Fruit fly (Drosophila melanogaster): ENCODE measurements around the gene BI-1.

The BI-1 gene

dm6 chr3L:8314788-8315140, 6.0 kb upstream of the BI-1 start (continued):
- TF ChIP-seq ap (GFP tag; IDR thresholded peaks at IDR 0.05) = no peak
- no peak for TF ChIP-seq CG6683 (GFP tag; optimal IDR thresholded peaks at IDR 0.05)
- peak; percentile 99 for TF ChIP-seq CG17568 (GFP tag; optimal IDR thresholded peaks at IDR 0.05)
- TF ChIP-seq knrl (GFP tag; IDR thresholded peaks at IDR 0.05; ENCODE audit: partially characterized antibody) = no peak
- peak; percentile 42; the same call in 1 of the 2 replicates for TF ChIP-seq CG6689 (GFP tag; IDR thresholded peaks at IDR 0.05)
- TF ChIP-seq CG10366 (GFP tag; IDR thresholded peaks at IDR 0.05) = peak; percentile 15; the same call in 1 of the 2 replicates
- TF ChIP-seq p53 (GFP tag; optimal IDR thresholded peaks at IDR 0.05) = no peak
- no peak for TF ChIP-seq CG15479 (GFP tag; optimal IDR thresholded peaks at IDR 0.05)
- no peak for TF ChIP-seq ken (GFP tag; IDR thresholded peaks at IDR 0.05)
- no peak for TF ChIP-seq Nf-YC (tag; optimal IDR thresholded peaks at IDR 0.05)
- TF ChIP-seq usp (GFP tag; optimal IDR thresholded peaks at IDR 0.05) = no peak
- TF ChIP-seq Hey (tag; optimal IDR thresholded peaks at IDR 0.05) = peak; percentile 71
- peak; percentile 51 for TF ChIP-seq Meics (GFP tag; optimal IDR thresholded peaks at IDR 0.05)
- no peak for TF ChIP-seq CG7839 (tag; optimal IDR thresholded peaks at IDR 0.05)
- no peak for TF ChIP-seq grn (GFP tag; optimal IDR thresholded peaks at IDR 0.05)
- no peak for TF ChIP-seq stwl (tag; optimal IDR thresholded peaks at IDR 0.05)
- no peak for TF ChIP-seq CG4360 (GFP tag; IDR thresholded peaks at IDR 0.05)
- no peak for TF ChIP-seq bigmax (GFP tag; optimal IDR thresholded peaks at IDR 0.05)
- TF ChIP-seq sens (GFP tag) = no peak
- TF ChIP-seq hkb (optimal IDR thresholded peaks at IDR 0.05) = no peak
- TF ChIP-seq hkb (GFP tag; IDR thresholded peaks at IDR 0.05) = no peak
- TF ChIP-seq CG1832 (GFP tag; optimal IDR thresholded peaks at IDR 0.05) = no peak
- TF ChIP-seq tap (tag; optimal IDR thresholded peaks at IDR 0.05) = no peak
- peak; percentile 32 for TF ChIP-seq CG15269 (tag; optimal IDR thresholded peaks at IDR 0.05)
- no peak for TF ChIP-seq insv (GFP tag; optimal IDR thresholded peaks at IDR 0.05)
- TF ChIP-seq CG12155 (GFP tag; optimal IDR thresholded peaks at IDR 0.05) = peak; percentile 2
- TF ChIP-seq CG8089 (GFP tag; optimal IDR thresholded peaks at IDR 0.05) = no peak
- TF ChIP-seq CG10431 (GFP tag; optimal IDR thresholded peaks at IDR 0.05) = no peak
- no peak for TF ChIP-seq Ptx1 (GFP tag; IDR thresholded peaks at IDR 0.05)
- no peak for TF ChIP-seq amos (GFP tag; IDR thresholded peaks at IDR 0.05; ENCODE audit: partially characterized antibody)
- TF ChIP-seq CG3995 (GFP tag; optimal IDR thresholded peaks at IDR 0.05) = no peak
- no peak for TF ChIP-seq CG12942 (GFP tag; optimal IDR thresholded peaks at IDR 0.05)
- no peak for TF ChIP-seq Atf3 (GFP tag; optimal IDR thresholded peaks at IDR 0.05)
- TF ChIP-seq Dfd (GFP tag; optimal IDR thresholded peaks at IDR 0.05) = no peak
- TF ChIP-seq CG6272 (GFP tag; IDR thresholded peaks at IDR 0.05) = no peak
- no peak for TF ChIP-seq Myb (GFP tag; optimal IDR thresholded peaks at IDR 0.05)
- TF ChIP-seq PHDP (tag; optimal IDR thresholded peaks at IDR 0.05) = peak; percentile 0
- TF ChIP-seq CG10959 (GFP tag; IDR thresholded peaks at IDR 0.05) = no peak
- peak in 1 of 2 experiments; percentile 16 for TF ChIP-seq bsh (GFP tag; optimal IDR thresholded peaks at IDR 0.05)
- TF ChIP-seq CG32532 (GFP tag; IDR thresholded peaks at IDR 0.05) = peak; percentile 53
- TF ChIP-seq dm (GFP tag; optimal IDR thresholded peaks at IDR 0.05) = peak; percentile 45
- TF ChIP-seq HHEX (GFP tag; optimal IDR thresholded peaks at IDR 0.05) = peak; percentile 4
- no peak for TF ChIP-seq wdn (GFP tag; IDR thresholded peaks at IDR 0.05)
- TF ChIP-seq CG15514 (GFP tag; optimal IDR thresholded peaks at IDR 0.05) = no peak
- TF ChIP-seq CG11504 (tag; optimal IDR thresholded peaks at IDR 0.05) = no peak
- TF ChIP-seq CG17612 (GFP tag; IDR thresholded peaks at IDR 0.05) = no peak
- no peak for TF ChIP-seq Hmx (GFP tag; optimal IDR thresholded peaks at IDR 0.05)
- peak; percentile 53 for TF ChIP-seq CG2120 (GFP tag; optimal IDR thresholded peaks at IDR 0.05)
- TF ChIP-seq tgo (GFP tag; IDR thresholded peaks at IDR 0.05) = peak; percentile 46; the same call in 2 of the 3 replicates
- no peak for TF ChIP-seq wor (GFP tag; IDR thresholded peaks at IDR 0.05)
- no peak for TF ChIP-seq CG17802 (tag; optimal IDR thresholded peaks at IDR 0.05)
- TF ChIP-seq slbo (GFP tag; IDR thresholded peaks at IDR 0.05) = peak; percentile 57
- no peak for TF ChIP-seq seq (GFP tag; IDR thresholded peaks at IDR 0.05)
